Worm (Caenorhabditis elegans) whole organism, young adult: ENCODE data around the gene lgc-31.

Source experiments
- B0336.3 ChIP-seq: fragments of 200-800 bp; sonication (Bioruptor generic); IDR thresholded peaks from 2 replicates; pipeline ENCODE4 v1.3.6; 2022; ENCODE audit warnings: missing genetic modification characterization, missing compliant biosample characterization
- F10E7.11 ChIP-seq: sonication (generic microtip); optimal IDR thresholded peaks from 2 replicates; lab custom pipeline; 2017; ENCODE audit warnings: mild to moderate bottlenecking, missing genetic modification characterization, moderate library complexity, missing compliant biosample characterization
- F33H1.4 ChIP-seq: fragments of 200-800 bp; sonication (Bioruptor generic); IDR thresholded peaks from 2 replicates; pipeline ENCODE4 v1.3.6; 2022; ENCODE audit warnings: missing genetic modification reagents, missing genetic modification characterization, missing compliant biosample characterization
- F52B5.7 ChIP-seq: sonication (generic microtip); optimal IDR thresholded peaks from 2 replicates; lab custom pipeline; 2016; ENCODE audit warnings: mild to moderate bottlenecking, missing genetic modification characterization, missing compliant biosample characterization
- F55B11.4 ChIP-seq: sonication (generic microtip); optimal IDR thresholded peaks from 2 replicates; lab custom pipeline; 2016; ENCODE audit warnings: missing compliant biosample characterization, missing genetic modification characterization, borderline replicate concordance; ENCODE audit not compliant: insufficient read depth
- F57A8.1 ChIP-seq: fragments of 200-800 bp; sonication (Bioruptor generic); optimal IDR thresholded peaks from 2 replicates; lab custom pipeline; 2018; ENCODE audit warnings: mild to moderate bottlenecking, missing genetic modification characterization, moderate library complexity, missing compliant biosample characterization
- F57C9.4 ChIP-seq: sonication (generic microtip); optimal IDR thresholded peaks from 2 replicates; lab custom pipeline; 2017; ENCODE audit warnings: mild to moderate bottlenecking, missing genetic modification characterization, missing compliant biosample characterization
- K11D2.4 ChIP-seq: fragments of 200-800 bp; sonication (Bioruptor generic); IDR thresholded peaks from 2 replicates; pipeline ENCODE4 v1.3.6; 2022; ENCODE audit warnings: missing genetic modification reagents, missing genetic modification characterization, missing compliant biosample characterization
- T26A5.8 ChIP-seq: sonication (generic microtip); optimal IDR thresholded peaks from 2 replicates; lab custom pipeline; 2016; ENCODE audit warnings: missing genetic modification characterization, missing compliant biosample characterization
- Y56A3A.18 ChIP-seq: fragments of 200-800 bp; sonication (Bioruptor generic); IDR thresholded peaks from 2 replicates; pipeline ENCODE4 v1.3.6; 2022; ENCODE audit warnings: missing genetic modification reagents, missing genetic modification characterization, missing compliant biosample characterization
- Y67H2A.10 ChIP-seq: fragments of 200-800 bp; sonication (Bioruptor generic); conservative IDR thresholded peaks from 2 replicates; pipeline ENCODE4 v1.3.6; 2022; ENCODE audit warnings: missing genetic modification reagents, missing genetic modification characterization, missing compliant biosample characterization
- aptf-2 ChIP-seq: fragments of 200-800 bp; sonication (Bioruptor generic); conservative IDR thresholded peaks from 2 replicates; pipeline ENCODE4 v1.3.6; 2022; ENCODE audit warnings: missing genetic modification reagents, missing genetic modification characterization, missing compliant biosample characterization
- atf-7 ChIP-seq: sonication (generic microtip); optimal IDR thresholded peaks from 2 replicates; lab custom pipeline; 2017; ENCODE audit warnings: mild to moderate bottlenecking, missing genetic modification characterization, missing compliant biosample characterization
- bed-1 ChIP-seq: fragments of 200-800 bp; sonication (Bioruptor generic); IDR thresholded peaks from 2 replicates; pipeline ENCODE4 v1.3.6; 2022; ENCODE audit warnings: missing genetic modification reagents, missing genetic modification characterization, missing compliant biosample characterization
- bed-2 ChIP-seq: fragments of 200-800 bp; sonication (Bioruptor generic); IDR thresholded peaks from 2 replicates; pipeline ENCODE4 v1.3.6; 2022; ENCODE audit warnings: missing genetic modification reagents, missing genetic modification characterization, missing compliant biosample characterization
- cebp-1 ChIP-seq, 2 experiments: fragments of 200-800 bp in 1 of 2; sonication (Bioruptor generic) in 1 of 2; sonication (generic microtip) in 1 of 2; IDR thresholded peaks in 1 of 2; optimal IDR thresholded peaks in 1 of 2; 2 replicates each; pipeline versions ENCODE4 v1.3.6 to Lab custom; 2017 to 2022; ENCODE audit warnings: missing compliant biosample characterization in 2 of 2, missing genetic modification characterization in 2 of 2, mild to moderate bottlenecking in 1 of 2, missing genetic modification reagents in 1 of 2, moderate library complexity in 1 of 2
- cebp-2 ChIP-seq: fragments of 200-800 bp; sonication (Bioruptor generic); IDR thresholded peaks from 2 replicates; pipeline ENCODE4 v1.3.6; 2022; ENCODE audit warnings: missing genetic modification characterization, missing compliant biosample characterization
- ceh-100 ChIP-seq: fragments of 200-800 bp; sonication (Bioruptor generic); IDR thresholded peaks from 2 replicates; pipeline ENCODE4 v1.3.6; 2022; ENCODE audit warnings: missing genetic modification reagents, missing genetic modification characterization, missing compliant biosample characterization
- ceh-79 ChIP-seq: sonication (generic microtip); optimal IDR thresholded peaks from 2 replicates; lab custom pipeline; 2017; ENCODE audit warnings: mild to moderate bottlenecking, missing genetic modification characterization, missing compliant biosample characterization
- chd-7 ChIP-seq: sonication (generic microtip); optimal IDR thresholded peaks from 2 replicates; lab custom pipeline; 2016; ENCODE audit warnings: mild to moderate bottlenecking, missing genetic modification characterization, moderate library complexity, missing compliant biosample characterization
- egl-44 ChIP-seq: fragments of 200-800 bp; sonication (Bioruptor generic); IDR thresholded peaks from 2 replicates; pipeline ENCODE4 v1.3.6; 2022; ENCODE audit warnings: missing genetic modification reagents, missing genetic modification characterization, missing compliant biosample characterization
- ekl-4 ChIP-seq: fragments of 200-800 bp; sonication (Bioruptor generic); IDR thresholded peaks from 2 replicates; pipeline ENCODE4 v1.3.6; 2022; ENCODE audit warnings: missing genetic modification reagents, missing genetic modification characterization, missing compliant biosample characterization
- ets-4 ChIP-seq: fragments of 200-800 bp; sonication (Bioruptor generic); optimal IDR thresholded peaks from 2 replicates; lab custom pipeline; 2018; ENCODE audit warnings: mild to moderate bottlenecking, missing genetic modification characterization, missing compliant biosample characterization
- fkh-3 ChIP-seq: sonication (generic microtip); optimal IDR thresholded peaks from 2 replicates; lab custom pipeline; 2016; ENCODE audit warnings: mild to moderate bottlenecking, missing genetic modification characterization, missing compliant biosample characterization
- hmg-1.2 ChIP-seq: fragments of 200-800 bp; sonication (Bioruptor generic); IDR thresholded peaks from 2 replicates; pipeline ENCODE4 v1.3.6; 2022; ENCODE audit warnings: missing genetic modification reagents, missing genetic modification characterization, missing compliant biosample characterization
- hsf-1 ChIP-seq: fragments of 200-800 bp; sonication (Bioruptor generic); IDR thresholded peaks from 2 replicates; pipeline ENCODE4 v1.3.6; 2022; ENCODE audit warnings: missing genetic modification reagents, missing genetic modification characterization, missing compliant biosample characterization
- lin-26 ChIP-seq: fragments of 200-800 bp; sonication (Bioruptor generic); IDR thresholded peaks from 2 replicates; pipeline ENCODE4 v1.3.6; 2022; ENCODE audit warnings: missing genetic modification reagents, missing genetic modification characterization, missing compliant biosample characterization
- lin-40 ChIP-seq: sonication (generic microtip); optimal IDR thresholded peaks from 2 replicates; lab custom pipeline; 2016; ENCODE audit warnings: missing genetic modification characterization, mild to moderate bottlenecking, missing compliant biosample characterization, missing genotype, missing genetic modification reagents
- lin-54 ChIP-seq: fragments of 200-800 bp; sonication (Bioruptor generic); optimal IDR thresholded peaks from 2 replicates; lab custom pipeline; 2018; ENCODE audit warnings: mild to moderate bottlenecking, missing genetic modification characterization, missing compliant biosample characterization
- lsl-1 ChIP-seq: fragments of 200-800 bp; sonication (Bioruptor generic); optimal IDR thresholded peaks from 2 replicates; lab custom pipeline; 2018; ENCODE audit warnings: mild to moderate bottlenecking, missing genetic modification characterization, moderate library complexity, missing compliant biosample characterization
- madf-3 ChIP-seq: fragments of 200-800 bp; sonication (Bioruptor generic); IDR thresholded peaks from 2 replicates; pipeline ENCODE4 v1.3.6; 2022; ENCODE audit warnings: missing genetic modification reagents, missing genetic modification characterization, missing compliant biosample characterization
- mes-4 ChIP-seq: sonication (generic microtip); optimal IDR thresholded peaks from 2 replicates; lab custom pipeline; 2016; ENCODE audit warnings: missing genotype, missing genetic modification characterization, missing compliant biosample characterization
- nhr-120 ChIP-seq: fragments of 200-800 bp; sonication (Bioruptor generic); IDR thresholded peaks from 2 replicates; pipeline ENCODE4 v1.3.6; 2022; ENCODE audit warnings: missing genetic modification characterization, missing compliant biosample characterization
- nhr-80 ChIP-seq: sonication (generic microtip); optimal IDR thresholded peaks from 2 replicates; lab custom pipeline; 2016; ENCODE audit warnings: missing genetic modification characterization, missing compliant biosample characterization
- nhr-90 ChIP-seq: sonication (generic microtip); optimal IDR thresholded peaks from 2 replicates; lab custom pipeline; 2016; ENCODE audit warnings: missing genotype, mild to moderate bottlenecking, missing genetic modification characterization, missing compliant biosample characterization
- rcor-1 ChIP-seq: fragments of 200-800 bp; sonication (Bioruptor generic); IDR thresholded peaks from 2 replicates; pipeline ENCODE4 v1.3.6; 2022; ENCODE audit warnings: missing genetic modification reagents, missing genetic modification characterization, missing compliant biosample characterization
- snpc-1.3 ChIP-seq: sonication (generic microtip); optimal IDR thresholded peaks from 2 replicates; lab custom pipeline; 2017; ENCODE audit warnings: missing genetic modification characterization, mild to moderate bottlenecking, missing compliant biosample characterization, antibody characterized with exemption, moderate library complexity, missing genotype, missing genetic modification reagents; ENCODE audit not compliant: insufficient read depth
- tbx-9 ChIP-seq: sonication (generic microtip); optimal IDR thresholded peaks from 2 replicates; lab custom pipeline; 2016; ENCODE audit warnings: borderline replicate concordance, missing genetic modification characterization, inconsistent platforms, missing compliant biosample characterization
- tlf-1 ChIP-seq: fragments of 200-800 bp; sonication (Bioruptor generic); optimal IDR thresholded peaks from 2 replicates; lab custom pipeline; 2018; ENCODE audit warnings: mild to moderate bottlenecking, missing genetic modification characterization, missing compliant biosample characterization
- unc-130 ChIP-seq: sonication (generic microtip); optimal IDR thresholded peaks from 2 replicates; lab custom pipeline; 2016; ENCODE audit warnings: missing genetic modification reagents, missing genetic modification characterization, missing compliant biosample characterization
- ztf-6 ChIP-seq: fragments of 200-800 bp; sonication (Bioruptor generic); IDR thresholded peaks from 2 replicates; pipeline ENCODE4 v1.3.6; 2022; ENCODE audit warnings: missing genetic modification reagents, missing genetic modification characterization, missing compliant biosample characterization

Gene lgc-31

DNA sequence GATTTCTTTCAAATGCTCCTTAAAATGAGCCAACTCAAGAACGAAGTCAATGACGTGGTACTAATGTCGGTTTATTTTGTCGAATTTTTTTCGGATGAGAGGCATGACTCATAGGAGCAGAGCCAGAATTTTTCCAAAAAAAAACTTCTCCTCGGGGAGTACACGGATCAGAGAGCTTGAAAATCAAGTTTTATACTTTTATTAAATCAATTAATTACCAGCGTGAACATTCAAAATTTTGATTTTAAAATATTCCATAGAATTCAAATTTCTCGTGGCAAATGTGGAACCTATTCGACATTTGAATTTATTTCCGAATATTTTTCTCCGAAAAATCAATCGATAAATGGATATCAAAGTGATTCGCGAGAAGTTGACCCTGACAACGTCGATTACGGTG is 14.5 kb upstream of the lgc-31 start, which contains the start of gene F21A3.4:
TSS of gene F21A3.4 (plus strand) at position 301 of the 400 bp plus-strand sequence.
- no peak for TF ChIP-seq hmg-1.2 (GFP tag; lab: Robert Waterston, UW)
- TF ChIP-seq atf-7 (tag; lab: Kevin White, UChicago): no peak
- no peak for TF ChIP-seq K11D2.4 (GFP tag; lab: Robert Waterston, UW)
- no peak for TF ChIP-seq F55B11.4 (tag; lab: Kevin White, UChicago)
- no peak for TF ChIP-seq F52B5.7
- TF ChIP-seq ztf-6 (GFP tag; lab: Robert Waterston, UW): no peak
- TF ChIP-seq cebp-2 (GFP tag; lab: Robert Waterston, UW): no peak
- no peak for TF ChIP-seq tlf-1
- TF ChIP-seq ceh-79 (tag; lab: Kevin White, UChicago): no peak
- no peak for TF ChIP-seq T26A5.8 (tag; lab: Kevin White, UChicago)
- TF ChIP-seq cebp-1 (GFP tag; IDR thresholded peaks at IDR 0.05; lab: Robert Waterston, UW): no peak
- no peak for TF ChIP-seq cebp-1 (tag; optimal IDR thresholded peaks at IDR 0.05; lab: Kevin White, UChicago)
- no peak for TF ChIP-seq unc-130 (GFP tag; lab: Kevin White, UChicago)
- TF ChIP-seq snpc-1.3 (tag; lab: Kevin White, UChicago): no peak
- no peak for TF ChIP-seq lin-26 (GFP tag; lab: Robert Waterston, UW)
- TF ChIP-seq nhr-80 (tag; lab: Kevin White, UChicago): no peak
- TF ChIP-seq ekl-4 (GFP tag; lab: Robert Waterston, UW): no peak
- no peak for TF ChIP-seq Y67H2A.10 (GFP tag; lab: Robert Waterston, UW)
- TF ChIP-seq lsl-1 (GFP tag; lab: Kevin White, UChicago): no peak
- TF ChIP-seq nhr-120 (GFP tag; lab: Robert Waterston, UW): no peak
- TF ChIP-seq, all 124 proteins: peak for 0

DNA sequence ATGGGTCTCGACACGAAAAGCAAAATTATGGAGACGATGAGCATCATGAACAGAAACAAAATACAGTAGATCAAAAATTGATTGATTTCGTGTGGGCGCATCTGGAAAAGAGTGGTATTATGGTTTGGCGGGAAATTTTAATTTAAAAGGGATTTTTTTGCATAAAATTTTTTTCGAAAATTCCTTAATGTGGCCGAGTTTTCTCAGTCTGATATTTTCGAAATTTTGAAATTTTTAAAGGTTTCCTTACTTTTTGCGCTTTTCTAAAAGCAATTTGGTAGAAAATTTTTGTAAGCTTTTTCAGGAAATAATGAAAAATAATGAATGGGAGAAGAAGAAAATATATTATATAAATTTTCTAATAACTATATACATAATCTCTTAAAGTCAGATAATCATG is 12.0 kb upstream of the lgc-31 start, which contains the start of gene F21A3.2:
TSS of gene F21A3.2 (minus strand) at position 101 of the 400 bp plus-strand sequence.
- TF ChIP-seq nhr-90 (tag; lab: Kevin White, UChicago) (no peak), ceh-100 (GFP tag; lab: Robert Waterston, UW) (no peak), chd-7 (tag; lab: Kevin White, UChicago) (no peak), ets-4 (GFP tag; lab: Kevin White, UChicago) (no peak), lin-54 (GFP tag; lab: Kevin White, UChicago) (no peak), hsf-1 (no peak), egl-44 (no peak), snpc-1.3 (tag; lab: Kevin White, UChicago) (no peak), F33H1.4 (GFP tag; lab: Robert Waterston, UW) (no peak), bed-2 (GFP tag; lab: Robert Waterston, UW) (no peak), lin-26 (GFP tag; lab: Robert Waterston, UW) (no peak), Y56A3A.18 (GFP tag; lab: Robert Waterston, UW) (no peak), B0336.3 (no peak), mes-4 (no peak), lin-40 (tag; lab: Kevin White, UChicago) (no peak), bed-1 (no peak)

DNA sequence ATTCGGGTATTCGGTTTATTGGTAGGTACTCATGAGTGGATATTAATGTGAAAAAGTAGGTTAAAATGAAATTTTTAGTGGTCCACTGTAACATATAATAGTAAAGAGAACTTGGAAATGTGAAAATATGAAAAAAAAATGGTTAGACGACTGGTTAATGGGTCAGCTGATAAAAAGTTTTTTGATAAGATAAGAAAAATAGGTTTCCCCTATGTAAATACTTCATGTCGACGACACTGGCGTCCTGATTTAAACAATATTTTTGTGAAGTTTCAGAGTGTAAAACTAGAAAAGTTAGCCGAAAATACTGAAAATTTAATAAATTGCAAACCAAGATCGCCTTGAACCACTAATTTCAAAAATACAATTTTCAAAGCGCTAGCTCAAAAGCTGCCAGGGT is 11.3 kb upstream of the lgc-31 start, which contains the start of gene F21A3.11:
TSS of gene F21A3.11 (minus strand) at position 117 of the 400 bp plus-strand sequence.
- TF ChIP-seq nhr-80 (tag; lab: Kevin White, UChicago) (peak; percentile 16), madf-3 (GFP tag; lab: Robert Waterston, UW) (no peak)

DNA sequence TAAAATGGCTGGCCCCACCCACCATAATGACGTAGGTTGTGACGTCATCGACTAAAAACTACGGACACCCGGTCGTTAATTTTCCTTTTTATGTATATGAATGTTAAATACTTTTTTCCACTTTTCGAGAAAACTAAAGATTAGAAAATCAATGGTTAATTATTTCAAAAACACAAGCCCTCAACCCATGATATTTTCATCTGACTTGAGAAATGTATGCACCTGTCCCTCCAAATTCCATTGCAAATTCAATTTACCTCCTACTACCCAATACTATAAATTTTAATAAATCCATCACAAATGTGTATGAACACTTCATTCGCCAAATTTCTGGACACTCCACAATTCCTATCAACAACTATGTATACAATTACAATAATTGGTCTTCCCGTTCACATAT is 7.2 kb upstream of the lgc-31 start, which contains the start of gene srh-276:
TSS of gene srh-276 (plus strand) at position 301 of the 400 bp plus-strand sequence.
- TF ChIP-seq aptf-2 (GFP tag; lab: Robert Waterston, UW): no peak
- no peak for TF ChIP-seq tbx-9 (tag; lab: Kevin White, UChicago)
- no peak for TF ChIP-seq fkh-3 (tag; lab: Kevin White, UChicago)
- TF ChIP-seq F10E7.11 (tag; lab: Kevin White, UChicago): no peak
- TF ChIP-seq F57A8.1 (GFP tag; lab: Kevin White, UChicago): no peak
- no peak for TF ChIP-seq rcor-1 (GFP tag; lab: Robert Waterston, UW)
- no peak for TF ChIP-seq F57C9.4 (tag; lab: Kevin White, UChicago)
